Fruit fly (Drosophila melanogaster) whole organism, embryonic: ENCODE data around the gene CG10341.
A peak's percentile ranks its signal among the peaks of the same experiment; 100 is the strongest.

Experiments used
- B-H1 ChIP-seq: fragments of 200-800 bp; sonication (Bioruptor generic); IDR thresholded peaks from 3 replicates; pipeline ENCODE4 v1.3.6; 2022; ENCODE audit warnings: missing biosample characterization, missing genetic modification characterization
- B-H2 ChIP-seq: fragments of 200-800 bp; sonication (Bioruptor generic); optimal IDR thresholded peaks from 2 replicates; lab custom pipeline; 2018; ENCODE audit warnings: missing biosample characterization, mild to moderate bottlenecking, missing genetic modification characterization
- Blimp-1 ChIP-seq: fragments of 200-800 bp; sonication (Bioruptor generic); optimal IDR thresholded peaks from 3 replicates; lab custom pipeline; 2018; ENCODE audit warnings: missing biosample characterization, missing genetic modification characterization, mild to moderate bottlenecking, moderate library complexity, missing genetic modification reagents
- CG10543 ChIP-seq: fragments of 200-800 bp; sonication (Bioruptor generic); optimal IDR thresholded peaks from 3 replicates; lab custom pipeline; 2017; ENCODE audit warnings: missing biosample characterization, mild to moderate bottlenecking, missing genetic modification characterization, moderate library complexity
- CG10654 ChIP-seq: fragments of 200-800 bp; sonication (Bioruptor generic); optimal IDR thresholded peaks from 2 replicates; lab custom pipeline; 2016; ENCODE audit warnings: missing biosample characterization, missing genetic modification characterization
- CG11504 ChIP-seq: fragments of 200-800 bp; sonication (Bioruptor generic); optimal IDR thresholded peaks from 3 replicates; lab custom pipeline; 2019; ENCODE audit warnings: missing biosample characterization, mild to moderate bottlenecking, missing genetic modification characterization, moderate library complexity
- CG13894 ChIP-seq: fragments of 200-800 bp; sonication (Bioruptor generic); optimal IDR thresholded peaks from 3 replicates; lab custom pipeline; 2018; ENCODE audit warnings: missing biosample characterization, mild to moderate bottlenecking, missing genetic modification characterization, moderate library complexity
- CG14014 ChIP-seq: fragments of 200-800 bp; sonication (Bioruptor generic); IDR thresholded peaks from 2 replicates; pipeline ENCODE4 v1.3.6; 2022; ENCODE audit warnings: missing biosample characterization, missing genetic modification characterization
- CG15011 ChIP-seq: fragments of 200-800 bp; sonication (Bioruptor generic); optimal IDR thresholded peaks from 3 replicates; lab custom pipeline; 2018; ENCODE audit warnings: missing biosample characterization, mild to moderate bottlenecking, missing genetic modification characterization
- CG15479 ChIP-seq: fragments of 200-800 bp; sonication (Bioruptor generic); optimal IDR thresholded peaks from 3 replicates; lab custom pipeline; 2019; ENCODE audit warnings: missing biosample characterization, mild to moderate bottlenecking, missing genetic modification characterization, moderate library complexity
- CG17829 ChIP-seq: fragments of 200-800 bp; optimal IDR thresholded peaks from 2 replicates; lab custom pipeline; 2019; ENCODE audit warnings: missing biosample characterization, mild to moderate bottlenecking, missing genetic modification characterization, moderate library complexity
- CG18011 ChIP-seq: fragments of 200-800 bp; sonication (Bioruptor generic); optimal IDR thresholded peaks from 2 replicates; lab custom pipeline; 2017; ENCODE audit warnings: missing biosample characterization, missing genetic modification characterization, mild to moderate bottlenecking, moderate library complexity, missing genotype
- CG2199 ChIP-seq: fragments of 200-800 bp; sonication (Bioruptor generic); IDR thresholded peaks from 3 replicates; pipeline ENCODE4 v1.3.6; 2022; ENCODE audit warnings: missing biosample characterization, missing genetic modification characterization
- CG32767 ChIP-seq: fragments of 200-800 bp; sonication (Bioruptor generic); IDR thresholded peaks from 2 replicates; pipeline ENCODE4 v1.3.6; 2022; ENCODE audit warnings: missing biosample characterization, missing genetic modification characterization
- CG3726 ChIP-seq: fragments of 200-800 bp; sonication (Bioruptor generic); IDR thresholded peaks from 3 replicates; pipeline ENCODE4, ENCODE4 v1.3.6; 2022; ENCODE audit warnings: missing biosample characterization, missing genetic modification characterization
- CG3995 ChIP-seq: fragments of 200-800 bp; sonication (Bioruptor generic); optimal IDR thresholded peaks from 3 replicates; lab custom pipeline; 2016; ENCODE audit warnings: missing biosample characterization, missing genetic modification characterization
- CG9817 ChIP-seq: fragments of 200-800 bp; sonication (Bioruptor generic); optimal IDR thresholded peaks from 2 replicates; lab custom pipeline; 2018; ENCODE audit warnings: missing biosample characterization, mild to moderate bottlenecking, missing genetic modification characterization, moderate library complexity
- Dbx ChIP-seq: fragments of 200-800 bp; sonication (Bioruptor generic); IDR thresholded peaks from 3 replicates; pipeline ENCODE4 v1.3.6; 2022; ENCODE audit warnings: missing biosample characterization, missing genetic modification characterization
- Deaf1 ChIP-seq: fragments of 200-800 bp; optimal IDR thresholded peaks from 3 replicates; lab custom pipeline; 2019; ENCODE audit warnings: missing biosample characterization, mild to moderate bottlenecking, missing genetic modification characterization, moderate library complexity
- Dek ChIP-seq: fragments of 200-800 bp; sonication (Bioruptor generic); optimal IDR thresholded peaks from 3 replicates; lab custom pipeline; 2019; ENCODE audit warnings: missing biosample characterization, mild to moderate bottlenecking, missing genetic modification characterization, moderate library complexity
- Dref ChIP-seq: fragments of 200-800 bp; sonication (Bioruptor generic); IDR thresholded peaks from 2 replicates; pipeline ENCODE4 v1.3.6; 2022; ENCODE audit warnings: missing biosample characterization, missing genetic modification characterization
- Fer1 ChIP-seq: fragments of 200-800 bp; sonication (Bioruptor generic); optimal IDR thresholded peaks from 2 replicates; lab custom pipeline; 2017; ENCODE audit warnings: missing biosample characterization, mild to moderate bottlenecking, missing genetic modification characterization
- Hr3 ChIP-seq: fragments of 200-800 bp; sonication (Bioruptor generic); optimal IDR thresholded peaks from 3 replicates; lab custom pipeline; 2016; ENCODE audit warnings: missing biosample characterization, missing genetic modification characterization
- Jarid2 ChIP-seq: fragments of 200-800 bp; sonication (Bioruptor generic); optimal IDR thresholded peaks from 3 replicates; lab custom pipeline; 2017; ENCODE audit warnings: mild to moderate bottlenecking, missing biosample characterization, missing genetic modification reagents, missing genetic modification characterization
- Lim3 ChIP-seq: fragments of 200-800 bp; sonication (Bioruptor generic); IDR thresholded peaks from 2 replicates; pipeline ENCODE4 v1.3.6; 2022; ENCODE audit warnings: missing biosample characterization, missing genetic modification characterization
- MTF-1 ChIP-seq: fragments of 200-800 bp; sonication (Bioruptor generic); optimal IDR thresholded peaks from 2 replicates; lab custom pipeline; 2018; ENCODE audit warnings: missing biosample characterization, mild to moderate bottlenecking, missing genetic modification characterization, borderline replicate concordance
- Nf-YA ChIP-seq: fragments of 200-800 bp; sonication (Bioruptor generic); IDR thresholded peaks from 2 replicates; pipeline ENCODE4 v1.3.6; 2022; ENCODE audit warnings: missing biosample characterization, missing genetic modification characterization
- Nf-YB ChIP-seq: fragments of 200-800 bp; sonication (Bioruptor generic); optimal IDR thresholded peaks from 3 replicates; lab custom pipeline; 2019; ENCODE audit warnings: missing biosample characterization, mild to moderate bottlenecking, missing genetic modification characterization, moderate library complexity
- Nf-YC ChIP-seq: fragments of 200-800 bp; optimal IDR thresholded peaks from 3 replicates; lab custom pipeline; 2019; ENCODE audit warnings: missing biosample characterization, mild to moderate bottlenecking, missing genetic modification characterization, moderate library complexity
- Pdp1 ChIP-seq, 2 experiments: fragments of 200-800 bp; sonication (Bioruptor generic); optimal IDR thresholded peaks; 3 replicates each; lab custom pipeline; 2016; ENCODE audit warnings: missing biosample characterization in 2 of 2, missing genetic modification characterization in 2 of 2, mild to moderate bottlenecking in 1 of 2, moderate library complexity in 1 of 2
- Stat92E ChIP-seq, 3 experiments: fragments of >200 bp in 2 of 3; fragments of 200-800 bp in 1 of 3; sonication (Bioruptor generic) in 1 of 3; optimal IDR thresholded peaks; 2 replicates each; lab custom pipeline; 2017 to 2019; ENCODE audit warnings: missing biosample characterization in 3 of 3, missing genetic modification characterization in 3 of 3, mild to moderate bottlenecking in 1 of 3, moderate library complexity in 1 of 3
- ara ChIP-seq: fragments of 200-800 bp; sonication (Bioruptor generic); IDR thresholded peaks from 2 replicates; pipeline ENCODE4 v1.3.6; 2022; ENCODE audit warnings: missing biosample characterization, missing genetic modification characterization
- cg ChIP-seq: fragments of 200-800 bp; sonication (Bioruptor generic); optimal IDR thresholded peaks from 3 replicates; lab custom pipeline; 2019; ENCODE audit warnings: missing biosample characterization, mild to moderate bottlenecking, missing genetic modification characterization, moderate library complexity
- crol ChIP-seq: fragments of 200-800 bp; sonication (Bioruptor generic); IDR thresholded peaks from 2 replicates; pipeline ENCODE4 v1.3.6; 2022; ENCODE audit warnings: missing biosample characterization, missing genetic modification characterization
- ftz-f1 ChIP-seq: fragments of 200-800 bp; sonication (Bioruptor generic); optimal IDR thresholded peaks from 2 replicates; lab custom pipeline; 2016; ENCODE audit warnings: missing biosample characterization, missing genetic modification characterization
- gce ChIP-seq: fragments of 200-800 bp; sonication (Bioruptor generic); IDR thresholded peaks from 3 replicates; pipeline ENCODE4 v1.3.6; 2022; ENCODE audit warnings: missing biosample characterization, missing genetic modification characterization
- insv ChIP-seq, 2 experiments: fragments of 200-800 bp; sonication (Bioruptor generic); optimal IDR thresholded peaks; 3 replicates each; lab custom pipeline; 2016 to 2018; ENCODE audit warnings: missing biosample characterization in 2 of 2, missing genetic modification characterization in 2 of 2
- jing ChIP-seq: fragments of 200-800 bp; sonication (Bioruptor generic); optimal IDR thresholded peaks from 2 replicates; lab custom pipeline; 2018; ENCODE audit warnings: missing biosample characterization, mild to moderate bottlenecking, missing genetic modification characterization
- kni ChIP-seq: fragments of 200-800 bp; sonication (Bioruptor generic); optimal IDR thresholded peaks from 3 replicates; lab custom pipeline; 2017; ENCODE audit warnings: mild to moderate bottlenecking, missing biosample characterization, missing genetic modification reagents, missing genetic modification characterization
- knrl ChIP-seq: fragments of 200-800 bp; sonication (Bioruptor generic); IDR thresholded peaks from 3 replicates; pipeline ENCODE4 v1.3.6; 2022; ENCODE audit warnings: missing biosample characterization, missing genetic modification characterization; ENCODE audit not compliant: partially characterized antibody
- odd ChIP-seq: fragments of 200-800 bp; sonication (Bioruptor generic); optimal IDR thresholded peaks from 2 replicates; lab custom pipeline; 2017; ENCODE audit warnings: missing biosample characterization, mild to moderate bottlenecking, missing genetic modification characterization
- scrt ChIP-seq: fragments of 200-800 bp; sonication (Bioruptor generic); optimal IDR thresholded peaks from 2 replicates; lab custom pipeline; 2018; ENCODE audit warnings: missing biosample characterization, mild to moderate bottlenecking, missing genetic modification characterization, moderate library complexity
- slou ChIP-seq: fragments of 200-800 bp; sonication (Bioruptor generic); optimal IDR thresholded peaks from 3 replicates; lab custom pipeline; 2016; ENCODE audit warnings: missing biosample characterization, missing genetic modification characterization
- twi ChIP-seq: fragments of 200-800 bp; optimal IDR thresholded peaks from 2 replicates; lab custom pipeline; 2019; ENCODE audit warnings: missing biosample characterization, mild to moderate bottlenecking, missing genetic modification characterization, moderate library complexity
- z ChIP-seq: fragments of 200-800 bp; sonication (Bioruptor generic); IDR thresholded peaks from 3 replicates; pipeline ENCODE4 v1.3.6; 2022; ENCODE audit warnings: missing biosample characterization, missing genetic modification characterization
- zen ChIP-seq: fragments of 200-800 bp; sonication (Bioruptor generic); optimal IDR thresholded peaks from 3 replicates; lab custom pipeline; 2018; ENCODE audit warnings: missing biosample characterization, mild to moderate bottlenecking, missing genetic modification characterization, moderate library complexity
- zfh1 ChIP-seq: fragments of 200-800 bp; sonication (Bioruptor generic); IDR thresholded peaks from 3 replicates; pipeline ENCODE4 v1.3.6; 2022; ENCODE audit warnings: missing biosample characterization, missing genetic modification characterization

Gene CG10341

dm6 chr2L:18735553-18736167, 37.1 kb downstream of the CG10341 start (continued):
- TF ChIP-seq odd (GFP tag; lab: Kevin White, UChicago) (no peak), Blimp-1 (GFP tag; lab: Kevin White, UChicago) (peak; percentile 14), CG3726 (GFP tag; lab: Robert Waterston, UW) (no peak)
- TF ChIP-seq, all 482 proteins: peak for 27

dm6 chr2L:18737239-18737638, 38.7 kb downstream of the CG10341 start:
- no peak for TF ChIP-seq CG18011 (GFP tag; lab: Kevin White, UChicago)
- TF ChIP-seq CG13894 (tag; lab: Kevin White, UChicago), result peak; percentile 49
- TF ChIP-seq jing (GFP tag; lab: Kevin White, UChicago), result peak; percentile 45
- no peak for TF ChIP-seq CG11504 (tag; lab: Kevin White, UChicago)
- peak; percentile 22; the same call in 1 of the 2 replicates for TF ChIP-seq CG32767 (GFP tag; lab: Robert Waterston, UW)
- TF ChIP-seq CG3995 (GFP tag; lab: Kevin White, UChicago), result no peak
- TF ChIP-seq zfh1, result no peak
- TF ChIP-seq ara (GFP tag; lab: Robert Waterston, UW), result no peak
- peak in 1 of 2 experiments; percentile 20 for TF ChIP-seq insv (GFP tag; optimal IDR thresholded peaks at IDR 0.05; lab: Kevin White, UChicago)
- peak in 1 of 3 experiments; percentile 54 for TF ChIP-seq Stat92E (GFP tag; optimal IDR thresholded peaks at IDR 0.05; lab: Kevin White, UChicago)
- no peak for TF ChIP-seq crol (GFP tag; lab: Robert Waterston, UW)
- no peak for TF ChIP-seq B-H1 (GFP tag; lab: Robert Waterston, UW)
- TF ChIP-seq CG15011, result no peak
- TF ChIP-seq zen (tag; lab: Kevin White, UChicago), result peak; percentile 27
- peak in 1 of 2 experiments; percentile 33 for TF ChIP-seq Pdp1 (GFP tag; optimal IDR thresholded peaks at IDR 0.05; lab: Kevin White, UChicago)
- TF ChIP-seq Nf-YA (GFP tag; lab: Robert Waterston, UW), result peak; percentile 32; the same call in 1 of the 2 replicates
- TF ChIP-seq Dref (GFP tag; lab: Robert Waterston, UW), result no peak
- no peak for TF ChIP-seq Hr3 (GFP tag; lab: Kevin White, UChicago)
- no peak for TF ChIP-seq Fer1 (GFP tag; lab: Kevin White, UChicago)
- peak; percentile 72 for TF ChIP-seq CG15479 (GFP tag; lab: Kevin White, UChicago)
- no peak for TF ChIP-seq Dbx (GFP tag; lab: Robert Waterston, UW)
- no peak for TF ChIP-seq Dek (tag; lab: Kevin White, UChicago)
- TF ChIP-seq ftz-f1, result peak; percentile 31
- no peak for TF ChIP-seq z (GFP tag; lab: Robert Waterston, UW)
- TF ChIP-seq cg (GFP tag; lab: Kevin White, UChicago), result peak; percentile 79
- peak; percentile 97 for TF ChIP-seq Nf-YB (GFP tag; lab: Kevin White, UChicago)
- peak; percentile 23 for TF ChIP-seq kni
- TF ChIP-seq CG10654, result no peak
- TF ChIP-seq CG10543 (GFP tag; lab: Kevin White, UChicago), result peak; percentile 19
- TF ChIP-seq Nf-YC (tag; lab: Kevin White, UChicago), result peak; percentile 94
- no peak for TF ChIP-seq gce
- TF ChIP-seq CG9817, result no peak
- TF ChIP-seq Jarid2 (GFP tag; lab: Kevin White, UChicago), result peak; percentile 42
- peak; percentile 46 for TF ChIP-seq CG17829 (tag; lab: Kevin White, UChicago)
- no peak for TF ChIP-seq Lim3 (GFP tag; lab: Robert Waterston, UW)
- TF ChIP-seq CG14014 (GFP tag; lab: Robert Waterston, UW), result no peak
- TF ChIP-seq MTF-1 (GFP tag; lab: Kevin White, UChicago), result no peak
- TF ChIP-seq CG2199 (GFP tag; lab: Robert Waterston, UW), result peak; percentile 94
- TF ChIP-seq knrl (GFP tag; lab: Robert Waterston, UW), result no peak
- TF ChIP-seq Deaf1 (tag; lab: Kevin White, UChicago), result peak; percentile 97
- no peak for TF ChIP-seq B-H2 (GFP tag; lab: Kevin White, UChicago)
- TF ChIP-seq twi (tag; lab: Kevin White, UChicago), result peak; percentile 5
- TF ChIP-seq slou (GFP tag; lab: Kevin White, UChicago), result no peak
- peak; percentile 66 for TF ChIP-seq scrt (GFP tag; lab: Kevin White, UChicago)
